Worm (Caenorhabditis elegans) whole organism, midembryonic: ENCODE data around the gene ifta-2.

ENCODE experiments used
- T22C8.4 ChIP-seq: fragments of 200-800 bp; sonication (Bioruptor generic); IDR thresholded peaks from 2 replicates; pipeline ENCODE4 v1.3.6; 2022; ENCODE audit warnings: missing genetic modification characterization, missing compliant biosample characterization
- cog-1 ChIP-seq: sonication (generic microtip); optimal IDR thresholded peaks from 2 replicates; lab custom pipeline; 2016; ENCODE audit warnings: missing genetic modification characterization, missing compliant biosample characterization
- flt-1 ChIP-seq: fragments of 200-800 bp; sonication (Bioruptor generic); IDR thresholded peaks from 2 replicates; pipeline ENCODE4 v1.3.6; 2022; ENCODE audit warnings: missing genetic modification characterization, missing compliant biosample characterization
- klf-2 ChIP-seq: fragments of 200-800 bp; sonication (Bioruptor generic); conservative IDR thresholded peaks from 2 replicates; pipeline ENCODE4 v1.3.6; 2022; ENCODE audit warnings: missing genetic modification reagents, missing genetic modification characterization, missing compliant biosample characterization
- med-1 ChIP-seq: sonication (generic microtip); optimal IDR thresholded peaks from 2 replicates; lab custom pipeline; 2017; ENCODE audit warnings: missing genetic modification characterization, mild to moderate bottlenecking, missing compliant biosample characterization, antibody characterized with exemption, missing genetic modification reagents; ENCODE audit not compliant: insufficient read depth
- ref-1 ChIP-seq: fragments of 200-800 bp; sonication (Bioruptor generic); conservative IDR thresholded peaks from 2 replicates; pipeline ENCODE4 v1.3.6; 2022; ENCODE audit warnings: missing genetic modification reagents, missing genetic modification characterization, missing compliant biosample characterization
- tab-1 ChIP-seq: fragments of 200-800 bp; sonication (Bioruptor generic); IDR thresholded peaks from 2 replicates; pipeline ENCODE4 v1.3.6; 2022; ENCODE audit warnings: missing genetic modification characterization, missing compliant biosample characterization
- ztf-23 ChIP-seq: fragments of 200-800 bp; sonication (Bioruptor generic); IDR thresholded peaks from 2 replicates; pipeline ENCODE4 v1.3.6; 2022; ENCODE audit warnings: missing genetic modification reagents, missing genetic modification characterization, missing compliant biosample characterization
- ztf-29 ChIP-seq: fragments of 200-800 bp; sonication (Bioruptor generic); IDR thresholded peaks from 2 replicates; pipeline ENCODE4 v1.3.6; 2022; ENCODE audit warnings: missing genetic modification reagents, missing genetic modification characterization, missing compliant biosample characterization

ifta-2 gene

DNA sequence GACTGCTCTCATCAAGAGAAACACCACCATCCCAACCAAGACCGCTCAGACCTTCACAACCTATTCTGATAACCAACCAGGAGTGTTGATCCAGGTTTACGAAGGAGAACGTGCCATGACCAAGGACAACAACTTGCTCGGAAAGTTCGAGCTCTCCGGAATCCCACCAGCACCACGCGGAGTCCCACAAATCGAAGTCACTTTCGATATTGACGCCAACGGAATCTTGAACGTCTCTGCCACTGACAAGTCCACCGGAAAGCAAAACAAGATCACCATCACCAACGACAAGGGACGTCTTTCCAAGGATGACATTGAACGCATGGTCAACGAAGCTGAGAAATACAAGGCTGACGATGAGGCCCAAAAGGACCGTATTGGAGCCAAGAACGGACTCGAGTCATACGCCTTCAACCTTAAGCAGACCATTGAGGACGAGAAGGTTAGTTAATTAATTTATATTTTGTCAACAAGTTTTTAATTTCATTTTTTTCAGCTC is 21.3 kb downstream of the ifta-2 start:
- TF ChIP-seq ztf-23: no peak
- no peak for TF ChIP-seq klf-2 (GFP tag; lab: Robert Waterston, UW)
- TF ChIP-seq cog-1: no peak
- TF ChIP-seq tab-1: no peak
- TF ChIP-seq ref-1: no peak
- no peak for TF ChIP-seq flt-1 (GFP tag; lab: Robert Waterston, UW)
- no peak for TF ChIP-seq med-1 (GFP tag; lab: Kevin White, UChicago)
- no peak for TF ChIP-seq ztf-29 (GFP tag; lab: Robert Waterston, UW)
- no peak for TF ChIP-seq T22C8.4

DNA sequence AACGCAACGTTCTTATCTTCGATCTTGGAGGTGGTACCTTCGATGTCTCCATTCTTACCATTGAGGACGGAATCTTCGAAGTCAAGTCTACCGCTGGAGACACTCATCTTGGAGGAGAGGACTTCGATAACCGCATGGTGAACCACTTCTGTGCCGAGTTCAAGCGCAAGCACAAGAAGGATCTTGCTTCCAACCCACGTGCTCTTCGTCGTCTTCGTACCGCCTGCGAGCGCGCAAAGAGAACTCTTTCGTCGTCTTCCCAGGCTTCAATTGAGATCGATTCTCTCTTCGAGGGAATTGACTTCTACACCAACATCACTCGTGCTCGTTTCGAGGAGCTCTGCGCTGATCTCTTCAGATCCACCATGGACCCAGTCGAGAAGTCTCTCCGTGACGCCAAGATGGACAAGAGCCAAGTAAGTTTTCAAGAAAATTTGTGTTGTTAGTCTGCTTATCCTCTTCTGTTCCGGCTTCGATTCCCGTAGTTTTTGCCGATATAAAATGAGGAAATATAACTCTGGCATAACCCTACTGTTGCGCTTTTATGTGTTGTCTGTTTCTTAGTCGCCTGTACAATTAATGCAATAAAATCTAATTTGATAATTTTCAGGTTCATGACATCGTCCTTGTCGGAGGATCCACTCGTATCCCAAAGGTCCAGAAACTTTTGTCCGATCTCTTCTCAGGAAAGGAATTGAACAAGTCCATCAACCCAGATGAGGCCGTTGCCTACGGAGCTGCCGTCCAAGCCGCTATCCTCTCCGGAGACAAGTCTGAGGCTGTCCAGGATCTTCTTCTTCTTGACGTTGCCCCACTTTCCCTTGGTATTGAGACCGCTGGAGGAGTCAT is 22.0 kb downstream of the ifta-2 start:
- TF ChIP-seq ref-1 (no peak), klf-2 (GFP tag; lab: Robert Waterston, UW) (no peak), tab-1 (no peak), cog-1 (no peak), ztf-23 (no peak), flt-1 (GFP tag; lab: Robert Waterston, UW) (no peak)

DNA sequence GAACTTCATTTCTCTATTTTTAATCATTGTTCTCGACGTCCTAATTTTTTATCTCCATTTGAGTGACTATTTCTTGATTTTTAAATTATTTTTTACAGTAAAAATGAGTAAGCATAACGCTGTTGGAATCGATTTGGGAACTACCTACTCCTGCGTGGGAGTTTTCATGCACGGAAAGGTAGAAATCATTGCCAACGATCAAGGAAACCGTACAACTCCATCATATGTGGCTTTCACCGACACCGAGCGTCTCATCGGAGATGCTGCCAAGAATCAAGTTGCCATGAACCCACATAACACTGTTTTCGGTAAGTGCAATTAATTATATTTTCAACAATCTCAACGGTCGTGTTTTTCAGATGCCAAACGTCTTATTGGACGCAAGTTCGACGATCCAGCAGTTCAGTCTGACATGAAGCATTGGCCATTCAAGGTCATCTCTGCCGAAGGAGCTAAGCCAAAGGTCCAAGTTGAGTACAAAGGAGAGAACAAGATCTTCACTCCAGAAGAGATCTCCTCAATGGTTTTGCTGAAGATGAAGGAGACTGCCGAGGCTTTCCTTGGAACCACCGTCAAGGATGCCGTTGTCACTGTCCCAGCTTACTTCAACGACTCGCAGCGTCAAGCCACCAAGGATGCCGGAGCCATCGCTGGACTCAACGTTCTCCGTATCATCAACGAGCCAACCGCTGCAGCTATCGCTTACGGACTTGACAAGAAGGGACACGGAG is 22.8 kb downstream of the ifta-2 start, which contains the start of gene hsp-1:
TSS of gene hsp-1 (plus strand) at position 99 of the 731 bp plus-strand sequence.
- peak; percentile 35; the same call in 1 of the 2 replicates for TF ChIP-seq tab-1
- TF ChIP-seq ztf-23: no peak

DNA sequence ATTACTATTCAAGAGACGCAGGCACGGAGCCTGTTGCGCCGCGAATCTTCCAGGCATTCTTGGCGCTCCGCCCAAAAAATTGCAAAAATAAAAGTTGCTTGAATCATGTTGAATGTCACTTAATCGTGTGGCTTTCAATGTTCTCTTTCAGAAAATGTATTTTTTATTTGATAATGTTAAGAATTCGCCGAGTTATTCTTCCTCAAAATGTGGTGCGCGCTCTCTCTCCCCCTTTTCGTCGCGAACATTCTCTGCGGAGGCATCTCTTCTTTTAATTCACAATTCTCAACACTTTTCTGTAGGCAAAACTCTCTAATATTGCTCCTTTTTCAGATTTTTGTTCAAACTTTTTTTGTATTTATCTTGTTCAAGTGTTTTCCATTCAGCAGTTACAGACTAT is 23.5 kb downstream of the ifta-2 start:
- TF ChIP-seq ztf-29 (GFP tag; lab: Robert Waterston, UW): peak; percentile 44; the same call in 1 of the 2 replicates
- TF ChIP-seq tab-1: no peak
- TF ChIP-seq ref-1: no peak
- peak; percentile 96 for TF ChIP-seq cog-1
- TF ChIP-seq klf-2 (GFP tag; lab: Robert Waterston, UW): peak; percentile 66
- TF ChIP-seq med-1 (GFP tag; lab: Kevin White, UChicago): no peak
- TF ChIP-seq ztf-23: peak; percentile 88; the same call in 1 of the 2 replicates
- TF ChIP-seq flt-1 (GFP tag; lab: Robert Waterston, UW): peak; percentile 81
- TF ChIP-seq T22C8.4: no peak

DNA sequence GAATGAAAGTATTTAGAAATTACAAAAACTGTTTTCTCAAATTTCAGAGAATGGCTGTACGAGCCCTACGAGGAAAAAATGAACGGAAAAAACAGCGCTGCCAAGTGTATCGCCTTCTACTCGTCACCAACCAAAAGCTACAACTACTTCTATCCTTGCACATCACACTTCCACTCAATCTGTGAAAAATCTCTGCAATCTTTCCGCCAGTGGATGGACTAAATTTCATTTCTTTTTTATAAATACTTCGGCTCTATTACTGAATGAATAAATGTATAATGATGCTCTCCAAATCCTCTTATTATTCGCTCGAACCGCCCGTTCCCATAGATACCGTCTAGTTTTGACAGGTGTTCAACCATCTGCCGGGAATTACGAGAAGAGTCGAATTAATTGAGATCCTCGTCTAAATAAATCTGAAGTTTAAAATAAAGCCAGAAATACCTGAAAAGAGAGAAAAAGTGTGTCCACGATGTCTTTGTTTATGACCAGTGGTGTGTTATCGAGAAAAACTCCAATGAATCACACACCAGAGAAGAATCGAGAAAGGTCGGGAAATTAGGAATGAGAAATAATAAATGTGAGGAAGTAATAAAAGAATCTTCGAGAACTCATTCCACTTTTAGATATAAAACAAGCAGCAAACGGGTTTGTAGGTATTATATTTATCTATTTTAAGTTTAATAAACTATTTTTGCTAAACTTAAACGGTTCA is 24.2 kb downstream of the ifta-2 start:
- TF ChIP-seq ref-1 (no peak), cog-1 (no peak), klf-2 (GFP tag; lab: Robert Waterston, UW) (no peak), ztf-29 (GFP tag; lab: Robert Waterston, UW) (no peak), T22C8.4 (no peak), flt-1 (GFP tag; lab: Robert Waterston, UW) (no peak)

DNA sequence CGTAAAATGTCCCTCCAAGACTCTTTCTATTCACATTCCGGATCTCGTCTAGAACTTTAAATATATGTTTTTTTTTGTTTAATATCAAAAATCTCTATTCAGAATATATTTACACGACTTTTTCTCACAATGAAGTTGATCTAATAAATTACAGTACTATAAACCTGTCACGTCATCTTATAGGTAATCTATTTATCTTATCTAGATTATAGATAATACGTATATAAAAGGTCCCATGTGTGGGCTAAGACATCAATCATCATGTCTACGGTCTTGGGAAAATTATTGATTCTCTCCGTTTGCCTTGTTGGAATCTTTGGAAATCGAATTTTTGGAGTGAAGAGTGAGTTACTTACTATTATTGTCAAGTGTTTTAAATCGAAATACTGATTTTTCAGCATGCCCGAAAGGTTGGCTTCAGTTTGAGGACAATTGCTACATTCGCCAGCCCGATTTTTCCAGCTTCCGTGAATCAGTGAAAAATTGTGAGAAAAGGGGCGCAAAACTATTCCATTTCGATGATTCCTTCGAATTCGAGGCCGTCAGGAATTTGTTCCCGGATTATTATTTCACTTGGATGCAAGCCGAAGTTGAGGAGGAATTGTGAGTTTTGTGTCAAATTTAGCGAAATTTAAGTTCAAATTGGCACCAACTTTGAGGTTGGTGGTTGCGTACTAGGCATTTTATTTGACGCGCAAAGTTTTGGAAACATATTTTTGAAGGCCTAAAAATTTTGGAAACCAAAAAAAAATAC is 25.0 kb downstream of the ifta-2 start, which contains the start of gene clec-196:
TSS of gene clec-196 (plus strand) at position 252 of the 754 bp plus-strand sequence.
- no peak for TF ChIP-seq ztf-23
- TF ChIP-seq tab-1: no peak
- no peak for TF ChIP-seq ztf-29 (GFP tag; lab: Robert Waterston, UW)
- no peak for TF ChIP-seq T22C8.4
- no peak for TF ChIP-seq klf-2 (GFP tag; lab: Robert Waterston, UW)
- no peak for TF ChIP-seq med-1 (GFP tag; lab: Kevin White, UChicago)
- TF ChIP-seq ref-1: no peak
- no peak for TF ChIP-seq cog-1
- TF ChIP-seq flt-1 (GFP tag; lab: Robert Waterston, UW): no peak

DNA sequence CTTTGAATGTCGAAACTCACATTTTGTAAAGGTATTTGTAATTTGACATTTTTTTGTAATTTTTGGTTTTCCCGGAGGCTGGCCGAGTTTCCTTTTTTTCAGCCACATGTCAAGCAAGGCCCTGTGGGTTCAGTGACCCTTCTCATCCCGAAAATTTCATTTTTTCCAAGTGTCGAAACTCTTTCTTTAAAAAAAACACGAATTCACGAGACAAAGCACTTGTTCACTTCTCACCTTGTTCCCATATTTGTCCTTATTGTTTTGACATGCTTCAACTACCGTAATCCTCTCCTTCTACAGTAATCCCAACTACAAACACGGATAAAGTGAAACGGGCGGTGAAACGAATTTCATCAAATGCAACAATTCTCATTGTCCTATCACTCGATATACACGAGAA is 26.6 kb downstream of the ifta-2 start, which contains the start of gene lhfp-4:
TSS of gene lhfp-4 (plus strand) at position 301 of the 400 bp plus-strand sequence.
- TF ChIP-seq cog-1 (no peak), ztf-23 (no peak)

DNA sequence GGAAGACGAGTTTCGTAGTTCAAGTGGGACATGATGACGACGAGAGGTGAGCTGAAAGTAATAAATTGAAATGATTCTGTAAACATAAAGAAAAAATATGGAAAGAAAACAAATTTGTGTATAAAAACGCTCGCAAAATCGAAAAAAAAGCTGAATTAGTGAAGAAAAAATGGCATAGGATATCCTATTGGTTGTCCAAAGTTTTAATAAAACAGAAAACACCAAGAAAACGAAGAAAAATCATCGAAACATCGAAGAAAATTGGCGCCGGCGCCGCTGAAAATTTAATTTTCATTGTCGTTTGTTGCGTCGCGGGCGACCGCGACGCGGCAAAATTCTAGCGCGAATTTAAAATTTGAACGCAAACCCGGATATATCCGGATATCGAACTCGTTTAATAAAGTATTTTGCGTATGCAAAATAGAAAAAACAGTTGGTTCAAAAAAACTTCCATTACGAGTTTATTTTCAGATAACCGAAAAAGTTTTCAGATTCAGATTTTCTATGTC is 28.2 kb downstream of the ifta-2 start, which contains the start of gene gln-5:
TSS of gene gln-5 (minus strand) at position 51 of the 509 bp plus-strand sequence.
- TF ChIP-seq T22C8.4 (no peak), ztf-23 (no peak), ref-1 (no peak), cog-1 (no peak), med-1 (GFP tag; lab: Kevin White, UChicago) (no peak), ztf-29 (GFP tag; lab: Robert Waterston, UW) (no peak), flt-1 (GFP tag; lab: Robert Waterston, UW) (no peak), klf-2 (GFP tag; lab: Robert Waterston, UW) (no peak)

DNA sequence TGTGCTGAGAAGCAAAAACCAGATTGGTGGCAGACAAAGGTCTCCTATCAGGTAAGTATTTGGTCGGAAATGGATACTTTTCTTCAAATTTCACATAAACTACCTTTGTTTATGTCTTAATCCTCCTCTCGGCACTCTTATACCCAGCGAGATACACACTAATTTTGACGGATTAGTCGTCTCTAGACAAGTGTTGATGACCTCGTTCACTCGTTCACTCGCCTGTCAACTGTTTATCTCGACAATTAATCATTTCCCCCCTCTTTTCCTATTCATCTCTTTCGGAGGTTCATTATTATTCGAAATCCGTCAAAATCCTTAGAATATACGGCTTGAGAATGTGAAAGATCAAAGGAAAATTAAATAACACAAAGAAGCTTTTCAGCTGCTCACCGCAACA is 32.1 kb downstream of the ifta-2 start:
- TF ChIP-seq ref-1 (no peak), cog-1 (peak; percentile 22)
